Worm (Caenorhabditis elegans): Measurements from ENCODE around the gene C27A7.9.
A peak's percentile ranks its signal among the peaks of the same experiment; 100 is the strongest.

Gene C27A7.9

DNA sequence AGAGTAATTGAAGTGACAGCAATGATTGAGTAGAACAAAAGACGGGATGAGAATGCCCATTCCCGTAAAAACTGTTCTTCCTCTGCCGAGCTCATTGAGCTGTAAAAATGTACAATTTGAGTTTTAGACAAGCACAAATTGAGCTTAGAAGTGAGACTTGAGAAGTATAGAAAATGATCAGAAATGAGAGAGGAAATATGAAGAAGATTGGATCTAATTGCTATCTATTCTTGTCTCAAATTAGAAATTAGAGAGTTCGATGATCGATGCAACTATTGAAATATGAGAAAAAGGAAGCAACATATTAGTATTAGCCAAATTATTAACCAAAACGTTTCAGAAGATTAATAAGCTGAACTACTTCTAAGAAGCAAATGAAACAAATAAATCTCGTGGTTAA is 15.7 kb upstream of the C27A7.9 start, which contains the start of gene ZK863.1:
Gene ZK863.1, minus strand, starts transcription at position 101 of the 400 bp plus-strand sequence.
- TF ChIP-seq xnd-1 (tag; optimal IDR thresholded peaks at IDR 0.05) (no peak), ccch-3 (GFP tag; optimal IDR thresholded peaks at IDR 0.05) (no peak), nfya-2 (GFP tag; IDR thresholded peaks at IDR 0.05) (no peak), rpc-1 (optimal IDR thresholded peaks at IDR 0.05) (no peak), rpc-1 (tag; optimal IDR thresholded peaks at IDR 0.05) (no peak), zim-3 (tag; optimal IDR thresholded peaks at IDR 0.05) (no peak), hlh-26 (GFP tag; conservative IDR thresholded peaks at IDR 0.05) (no peak), sdz-38 (tag; optimal IDR thresholded peaks at IDR 0.05) (no peak), somi-1 (GFP tag; optimal IDR thresholded peaks at IDR 0.05) (no peak), attf-3 (GFP tag; conservative IDR thresholded peaks at IDR 0.05) (no peak), F39B2.1 (GFP tag; IDR thresholded peaks at IDR 0.05) (no peak), nhr-120 (GFP tag; IDR thresholded peaks at IDR 0.05) (no peak), efl-1 (GFP tag; optimal IDR thresholded peaks at IDR 0.05) (no peak), ztf-22 (GFP tag; optimal IDR thresholded peaks at IDR 0.05) (no peak), chd-7 (tag; optimal IDR thresholded peaks at IDR 0.05) (no peak), B0019.2 (GFP tag; conservative IDR thresholded peaks at IDR 0.05) (no peak), T26A5.8 (tag; optimal IDR thresholded peaks at IDR 0.05) (no peak)

DNA sequence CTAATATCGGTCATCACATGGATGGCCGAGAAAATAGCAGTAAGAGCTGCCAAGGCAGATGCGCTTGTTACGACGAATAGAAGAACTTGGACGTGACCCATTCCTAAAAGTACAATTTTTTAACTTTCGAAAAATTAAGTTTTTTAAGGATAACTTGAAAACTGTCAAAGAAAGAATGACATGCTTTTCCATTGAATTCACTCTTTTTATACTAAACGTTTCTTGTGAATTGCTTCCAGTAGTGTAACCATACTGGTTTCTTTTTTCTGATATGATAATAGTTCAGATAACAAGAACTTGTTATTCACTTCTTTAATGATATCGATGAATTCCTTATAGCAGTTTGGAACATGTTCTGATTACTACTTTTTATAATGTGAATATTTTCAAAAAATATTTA is 13.2 kb upstream of the C27A7.9 start, which contains the start of gene col-37:
Gene col-37, minus strand, starts transcription at position 101 of the 400 bp plus-strand sequence.
- TF ChIP-seq ztf-18 (tag; optimal IDR thresholded peaks at IDR 0.05) (no peak), nhr-90 (tag; optimal IDR thresholded peaks at IDR 0.05) (no peak), F57A8.1 (GFP tag; optimal IDR thresholded peaks at IDR 0.05) (no peak), B0035.1 (tag; optimal IDR thresholded peaks at IDR 0.05) (no peak), ceh-27 (GFP tag; optimal IDR thresholded peaks at IDR 0.05) (no peak), nfya-1 (tag; optimal IDR thresholded peaks at IDR 0.05; ENCODE audit: borderline replicate concordance, insufficient read depth) (no peak), nhr-80 (tag; optimal IDR thresholded peaks at IDR 0.05) (no peak), dpff-1 (tag; optimal IDR thresholded peaks at IDR 0.05) (no peak), nfya-2 (GFP tag; IDR thresholded peaks at IDR 0.05) (no peak), B0261.1 (tag; optimal IDR thresholded peaks at IDR 0.05) (no peak), dpl-1 (GFP tag; optimal IDR thresholded peaks at IDR 0.05) (no peak), atf-7 (tag; optimal IDR thresholded peaks at IDR 0.05) (no peak), attf-5 (GFP tag; optimal IDR thresholded peaks at IDR 0.05) (no peak), madf-3 (GFP tag; IDR thresholded peaks at IDR 0.05) (no peak), D2030.7 (GFP tag; IDR thresholded peaks at IDR 0.05) (no peak), F52B5.7 (tag; optimal IDR thresholded peaks at IDR 0.05) (no peak), hmg-20 (GFP tag; IDR thresholded peaks at IDR 0.05) (no peak), F49E8.2 (tag; optimal IDR thresholded peaks at IDR 0.05; ENCODE audit: insufficient read depth) (no peak), Y95B8A.8 (GFP tag; IDR thresholded peaks at IDR 0.05) (no peak)

DNA sequence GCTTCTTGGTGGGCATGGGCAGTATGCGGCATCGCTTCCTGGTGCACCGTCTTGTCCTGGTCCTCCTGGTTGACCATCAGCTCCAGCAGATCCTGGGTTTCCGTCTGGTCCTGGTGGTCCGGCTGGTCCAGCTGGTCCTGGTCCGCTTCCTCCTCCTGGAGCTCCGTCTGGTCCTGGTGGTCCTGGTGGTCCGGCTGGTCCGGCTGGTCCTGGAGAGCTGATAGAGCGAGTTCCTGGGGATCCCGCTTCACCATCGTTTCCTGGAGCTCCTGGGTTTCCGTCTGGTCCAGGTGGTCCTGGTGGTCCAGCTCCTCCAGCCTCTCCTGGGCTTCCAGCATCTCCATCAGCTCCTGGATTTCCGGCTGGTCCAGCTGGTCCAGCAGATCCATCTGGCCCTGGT is 12.6 kb upstream of the C27A7.9 start:
- TF ChIP-seq aptf-3 (GFP tag; IDR thresholded peaks at IDR 0.05), result 0 out of 2 replicates have a peak, but pooled peaks have one; percentile 66
- peak; percentile 96 for TF ChIP-seq egrh-3 (GFP tag; IDR thresholded peaks at IDR 0.05)
- no peak for TF ChIP-seq hlh-12 (tag; optimal IDR thresholded peaks at IDR 0.05)
